Worm (Caenorhabditis elegans) whole organism, L4/young adult: ENCODE data around the gene ZK1010.12.

ENCODE experiments used
- W03F9.2 ChIP-seq: fragments of 150-350 bp; optimal IDR thresholded peaks from 2 replicates; lab custom pipeline; 2014; ENCODE audit warnings: missing biosample characterization, missing genetic modification characterization
- dao-5 ChIP-seq: sonication (generic microtip); optimal IDR thresholded peaks from 2 replicates; lab custom pipeline; 2016; ENCODE audit warnings: missing genotype, missing genetic modification characterization, moderate library complexity, missing compliant biosample characterization
- him-1 ChIP-seq: sonication (generic microtip); optimal IDR thresholded peaks from 2 replicates; lab custom pipeline; 2016; ENCODE audit warnings: missing genotype, missing genetic modification reagents, missing genetic modification characterization, missing compliant biosample characterization

ce11 chrIII:12966895-12967294, 24.2 kb upstream of the ZK1010.12 start, which contains the start of gene ttm-1:
- TF ChIP-seq dao-5 (tag; lab: Kevin White, UChicago): no peak
- no peak for TF ChIP-seq him-1 (tag; lab: Kevin White, UChicago)
- TF ChIP-seq W03F9.2 (tag; lab: Kevin White, UChicago): no peak
